Fruit fly (Drosophila melanogaster) whole organism, wandering third instar larva: ENCODE results near the gene CG32091.

Experiments
- CG32264 ChIP-seq: fragments of 200-800 bp; sonication (Bioruptor generic); optimal IDR thresholded peaks from 2 replicates; lab custom pipeline; 2016; ENCODE audit warnings: missing biosample characterization, missing genetic modification characterization
- Dfd ChIP-seq: fragments of >200 bp; optimal IDR thresholded peaks from 2 replicates; lab custom pipeline; 2017; ENCODE audit warnings: missing biosample characterization, missing genetic modification characterization
- HLH106 ChIP-seq: fragments of 200-800 bp; optimal IDR thresholded peaks from 3 replicates; lab custom pipeline; 2019; ENCODE audit warnings: missing biosample characterization, mild to moderate bottlenecking, missing genetic modification characterization, moderate library complexity
- br ChIP-seq: fragments of 200-800 bp; sonication (Bioruptor generic); optimal IDR thresholded peaks from 2 replicates; lab custom pipeline; 2016; ENCODE audit warnings: missing biosample characterization, missing genetic modification characterization
- brk ChIP-seq: fragments of 200-800 bp; sonication (Bioruptor generic); optimal IDR thresholded peaks from 2 replicates; lab custom pipeline; 2016; ENCODE audit warnings: missing biosample characterization, mild to moderate bottlenecking, missing genetic modification characterization

DNA sequence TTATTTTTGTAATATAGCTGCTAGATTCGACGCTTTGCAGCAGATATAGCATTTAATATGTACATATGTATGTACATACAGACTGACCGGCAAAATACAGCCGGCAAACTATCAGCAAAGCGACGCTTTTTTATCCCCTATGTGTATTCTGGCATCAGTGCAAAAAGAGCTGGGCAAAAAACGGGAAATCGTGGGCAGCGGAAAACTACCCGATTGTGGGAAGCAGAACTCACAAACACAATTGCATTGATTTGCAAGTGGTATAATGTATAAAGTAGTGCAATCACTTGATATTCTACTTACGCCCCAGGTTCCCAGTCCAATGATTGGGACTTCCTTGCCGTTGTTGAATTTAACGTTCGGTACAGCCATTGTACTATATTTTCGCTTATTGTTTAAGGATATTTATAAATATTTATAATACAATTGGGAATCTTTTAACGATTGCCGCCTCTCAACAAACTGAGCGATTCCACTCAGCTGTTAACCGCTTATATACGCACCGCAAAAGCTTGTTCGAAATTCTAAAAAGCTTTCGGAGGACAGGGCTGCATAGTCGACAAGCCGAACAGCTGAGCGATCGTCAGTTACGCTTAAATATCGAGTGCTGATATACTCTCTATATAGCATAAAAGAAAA, 7.8 kb upstream of the CG32091 start:
- TF ChIP-seq brk, result peak; percentile 56
- TF ChIP-seq HLH106 (tag; lab: Kevin White, UChicago), result peak; percentile 9
- no peak for TF ChIP-seq Dfd (GFP tag; lab: Kevin White, UChicago)
- TF ChIP-seq CG32264 (GFP tag; lab: Kevin White, UChicago), result no peak
- TF ChIP-seq br (GFP tag; lab: Kevin White, UChicago), result no peak
